Fruit fly (Drosophila melanogaster): Measurements from ENCODE around the gene mRpL21.

Gene mRpL21

DNA sequence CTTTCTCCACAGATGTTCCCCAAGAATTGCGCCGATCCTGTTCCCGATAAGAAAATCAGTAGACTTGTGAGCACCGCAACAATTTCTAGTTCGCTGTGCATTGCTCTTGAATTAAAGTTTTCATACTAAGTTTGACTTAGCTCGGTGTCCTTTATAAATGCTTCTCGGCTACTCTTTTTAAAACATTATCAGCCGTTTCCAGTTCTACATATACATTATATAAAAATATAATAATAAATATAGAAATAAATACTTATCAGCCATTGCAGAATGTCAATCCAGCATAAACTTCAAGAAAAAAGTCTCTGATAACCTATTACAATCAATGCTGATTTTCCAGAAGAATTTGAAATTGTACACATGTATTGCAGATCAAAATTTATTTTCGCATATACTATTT lies 15.7 kb upstream of the mRpL21 start, which contains the start of gene CG14088:
TSS of gene CG14088 (minus strand) at position 101 of the 400 bp plus-strand sequence.
- TF ChIP-seq CG17806 (tag; optimal IDR thresholded peaks at IDR 0.05) (no peak), CG4496 (GFP tag; IDR thresholded peaks at IDR 0.05) (no peak), CG15710 (tag; optimal IDR thresholded peaks at IDR 0.05) (no peak), rn (GFP tag; IDR thresholded peaks at IDR 0.05) (no peak), CG13204 (GFP tag; optimal IDR thresholded peaks at IDR 0.05) (no peak), EcR (GFP tag; optimal IDR thresholded peaks at IDR 0.05) (no peak), D1 (tag; optimal IDR thresholded peaks at IDR 0.05) (no peak), CG10348 (GFP tag; IDR thresholded peaks at IDR 0.05) (no peak), Ets98B (GFP tag; IDR thresholded peaks at IDR 0.05) (no peak), gl (tag; optimal IDR thresholded peaks at IDR 0.05) (no peak), CG9948 (tag; optimal IDR thresholded peaks at IDR 0.05) (no peak), CG34367 (tag; optimal IDR thresholded peaks at IDR 0.05) (no peak), CG12605 (GFP tag; IDR thresholded peaks at IDR 0.05) (no peak), CG8159 (tag; optimal IDR thresholded peaks at IDR 0.05) (no peak), Pif1B (GFP tag; optimal IDR thresholded peaks at IDR 0.05) (no peak), CG8301 (tag; optimal IDR thresholded peaks at IDR 0.05) (no peak), CG32121 (GFP tag; IDR thresholded peaks at IDR 0.05) (no peak), Pif1A (GFP tag; optimal IDR thresholded peaks at IDR 0.05) (no peak), fd96Ca (GFP tag; IDR thresholded peaks at IDR 0.05) (no peak), CG14655 (GFP tag; optimal IDR thresholded peaks at IDR 0.05) (no peak)

DNA sequence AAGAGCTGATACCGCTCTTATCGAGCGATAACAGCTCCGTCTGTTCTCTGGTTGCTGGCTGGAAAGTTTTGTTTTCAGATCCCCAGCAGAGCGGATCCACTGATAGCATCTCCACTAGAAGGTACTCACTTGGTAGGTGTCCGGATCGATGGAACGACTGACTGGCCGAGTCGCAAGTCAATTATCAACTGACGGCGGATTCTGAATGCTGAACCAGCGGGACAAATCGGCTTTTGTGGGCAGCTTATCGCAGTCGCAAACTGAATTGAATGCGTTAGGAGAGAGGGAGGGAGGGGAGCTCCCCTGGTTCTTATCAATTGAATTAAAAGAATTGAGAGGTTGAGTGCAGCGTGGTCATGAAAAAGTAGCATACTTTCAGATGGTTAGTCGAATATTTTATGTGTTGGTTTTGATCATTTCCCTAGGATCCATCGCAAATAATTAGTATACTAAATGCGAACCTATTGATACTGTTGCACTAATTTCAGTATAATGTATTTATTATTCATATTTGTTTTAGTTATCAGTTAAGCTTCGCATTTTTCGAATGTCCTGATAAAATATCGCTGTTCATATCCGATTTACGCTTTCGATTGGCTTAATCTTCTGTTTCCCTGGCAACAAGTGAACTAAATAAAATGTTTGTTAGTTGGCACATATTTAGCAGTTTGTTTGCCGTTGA lies 14.0 kb upstream of the mRpL21 start, which contains the start of the genes Aldh7A1 and CG14085:
TSS of gene Aldh7A1 (minus strand) at position 194 of the 682 bp plus-strand sequence.
TSS of gene CG14085 (plus strand) at position 632 of the 682 bp plus-strand sequence.
- TF ChIP-seq Ets98B (GFP tag; IDR thresholded peaks at IDR 0.05) (peak; percentile 41; the same call in 1 of the 2 replicates), CG17806 (tag; optimal IDR thresholded peaks at IDR 0.05) (no peak), CG13204 (GFP tag; optimal IDR thresholded peaks at IDR 0.05) (peak; percentile 64), CG14655 (GFP tag; optimal IDR thresholded peaks at IDR 0.05) (no peak), CG10348 (GFP tag; IDR thresholded peaks at IDR 0.05) (no peak), D1 (tag; optimal IDR thresholded peaks at IDR 0.05) (no peak), CG15710 (tag; optimal IDR thresholded peaks at IDR 0.05) (no peak), fd96Ca (GFP tag; IDR thresholded peaks at IDR 0.05) (0 out of 3 replicates have a peak, but pooled peaks have one; percentile 35), CG4496 (GFP tag; IDR thresholded peaks at IDR 0.05) (no peak)

DNA sequence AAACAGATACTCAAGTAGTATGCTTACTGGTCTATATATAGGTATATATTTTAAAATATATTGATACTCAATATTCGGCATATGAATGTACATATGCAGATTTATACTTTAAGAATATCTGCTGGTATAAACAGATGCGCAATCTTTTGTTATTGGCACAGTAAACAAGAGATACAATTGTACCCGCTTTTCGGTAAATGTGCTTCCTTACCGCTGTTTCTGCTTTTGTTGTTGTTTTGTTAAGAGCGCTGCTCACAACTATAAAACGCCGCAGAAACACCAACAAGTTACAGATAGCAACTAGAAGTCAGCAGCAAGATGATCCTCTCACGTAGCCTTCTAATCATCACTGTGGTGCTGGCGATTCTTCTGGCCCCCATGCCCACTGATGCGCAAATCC lies 10.9 kb upstream of the mRpL21 start, which contains the start of gene CG45081:
TSS of gene CG45081 (plus strand) at position 301 of the 400 bp plus-strand sequence.
- TF ChIP-seq CG8301 (tag; optimal IDR thresholded peaks at IDR 0.05): no peak
- no peak for TF ChIP-seq CG17806 (tag; optimal IDR thresholded peaks at IDR 0.05)
- no peak for TF ChIP-seq CG10348 (GFP tag; IDR thresholded peaks at IDR 0.05)
- no peak for TF ChIP-seq fd96Ca (GFP tag; IDR thresholded peaks at IDR 0.05)
- no peak for TF ChIP-seq CG8159 (tag; optimal IDR thresholded peaks at IDR 0.05)
- no peak for TF ChIP-seq CG12605 (GFP tag; IDR thresholded peaks at IDR 0.05)
- no peak for TF ChIP-seq Ets98B (GFP tag; IDR thresholded peaks at IDR 0.05)
- no peak for TF ChIP-seq CG9948 (tag; optimal IDR thresholded peaks at IDR 0.05)
- no peak for TF ChIP-seq gl (tag; optimal IDR thresholded peaks at IDR 0.05)
- no peak for TF ChIP-seq CG34367 (tag; optimal IDR thresholded peaks at IDR 0.05)
- no peak for TF ChIP-seq Snoo (tag; optimal IDR thresholded peaks at IDR 0.05)
- TF ChIP-seq CG15710 (tag; optimal IDR thresholded peaks at IDR 0.05): no peak
- no peak for TF ChIP-seq CG32121 (GFP tag; IDR thresholded peaks at IDR 0.05)
- no peak for TF ChIP-seq CG13204 (GFP tag; optimal IDR thresholded peaks at IDR 0.05)
- no peak for TF ChIP-seq EcR (GFP tag; optimal IDR thresholded peaks at IDR 0.05)
- TF ChIP-seq D1 (tag; optimal IDR thresholded peaks at IDR 0.05): no peak
- no peak for TF ChIP-seq Pif1A (GFP tag; optimal IDR thresholded peaks at IDR 0.05)
- TF ChIP-seq Pif1B (GFP tag; optimal IDR thresholded peaks at IDR 0.05): no peak
- TF ChIP-seq CG14655 (GFP tag; optimal IDR thresholded peaks at IDR 0.05): no peak
- no peak for TF ChIP-seq rn (GFP tag; IDR thresholded peaks at IDR 0.05)

DNA sequence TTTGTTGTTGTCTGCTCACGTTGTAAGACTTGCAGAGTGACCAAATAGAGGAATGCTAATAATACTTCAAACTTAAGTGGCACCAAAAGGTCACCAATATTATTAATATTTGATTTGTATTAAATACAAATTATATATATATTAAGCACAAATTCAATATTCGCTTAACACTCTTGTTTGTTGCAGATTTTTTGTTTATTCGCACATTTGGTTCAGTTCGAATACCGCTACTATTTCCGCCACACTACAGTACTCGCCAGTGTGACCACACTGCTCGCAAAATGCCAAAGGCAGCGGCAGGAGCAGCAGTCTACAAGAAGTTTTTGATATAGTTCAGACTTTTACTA lies 9.3 kb upstream of the mRpL21 start, which contains the start of gene Max:
TSS of gene Max (minus strand) at position 44 of the 347 bp plus-strand sequence.
- TF ChIP-seq CG17806 (tag; optimal IDR thresholded peaks at IDR 0.05) (peak; percentile 54), CG10348 (GFP tag; IDR thresholded peaks at IDR 0.05) (no peak), CG14655 (GFP tag; optimal IDR thresholded peaks at IDR 0.05) (peak; percentile 62), fd96Ca (GFP tag; IDR thresholded peaks at IDR 0.05) (peak; percentile 48; the same call in 1 of the 3 replicates), Pif1B (GFP tag; optimal IDR thresholded peaks at IDR 0.05) (peak; percentile 20), CG32121 (GFP tag; IDR thresholded peaks at IDR 0.05) (peak; percentile 68; the same call in 1 of the 2 replicates), CG15710 (tag; optimal IDR thresholded peaks at IDR 0.05) (peak; percentile 64), CG12605 (GFP tag; IDR thresholded peaks at IDR 0.05) (peak; percentile 38; the same call in 1 of the 2 replicates), CG34367 (tag; optimal IDR thresholded peaks at IDR 0.05) (peak; percentile 40), D1 (tag; optimal IDR thresholded peaks at IDR 0.05) (no peak), Snoo (tag; optimal IDR thresholded peaks at IDR 0.05) (peak; percentile 2), rn (GFP tag; IDR thresholded peaks at IDR 0.05) (no peak), CG8301 (tag; optimal IDR thresholded peaks at IDR 0.05) (peak; percentile 46), CG8159 (tag; optimal IDR thresholded peaks at IDR 0.05) (peak; percentile 69), gl (tag; optimal IDR thresholded peaks at IDR 0.05) (peak; percentile 7), EcR (GFP tag; optimal IDR thresholded peaks at IDR 0.05) (peak; percentile 24), CG13204 (GFP tag; optimal IDR thresholded peaks at IDR 0.05) (no peak), Ets98B (GFP tag; IDR thresholded peaks at IDR 0.05) (peak; percentile 72), CG9948 (tag; optimal IDR thresholded peaks at IDR 0.05) (peak; percentile 40), Pif1A (GFP tag; optimal IDR thresholded peaks at IDR 0.05) (peak; percentile 15), CG4496 (GFP tag; IDR thresholded peaks at IDR 0.05) (peak; percentile 85)

DNA sequence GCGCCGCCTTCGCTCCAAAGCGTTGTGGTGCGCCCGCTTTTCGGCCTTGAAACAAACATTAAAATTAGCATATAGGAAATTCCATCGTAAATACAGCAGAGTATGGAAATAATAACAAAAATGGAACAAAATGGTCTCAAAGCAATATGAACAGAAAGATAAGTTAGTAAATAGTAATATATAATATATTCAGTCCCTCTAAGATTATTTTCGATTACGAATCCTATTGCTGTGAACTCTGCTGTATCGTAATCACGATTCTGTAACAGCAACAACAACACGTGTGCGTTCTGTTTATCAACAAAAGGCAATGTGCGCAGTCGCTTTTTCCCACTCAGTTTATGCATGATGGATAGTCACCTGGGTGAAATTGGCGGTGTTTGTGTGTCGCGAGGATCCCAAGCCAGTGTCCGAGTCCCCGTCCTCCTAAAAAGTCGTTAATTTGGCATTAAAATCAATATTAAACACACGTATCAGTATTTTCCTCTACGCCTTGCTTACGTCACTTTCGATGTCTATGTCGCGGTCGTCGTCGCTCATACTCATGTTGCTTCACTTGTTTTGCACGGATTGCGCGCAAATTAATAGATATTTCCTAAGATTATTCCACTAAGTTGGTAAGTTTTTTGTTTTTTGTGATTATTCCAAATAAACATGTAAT lies 8.7 kb upstream of the mRpL21 start, which contains the start of the genes CG42374 and Mettl5:
TSS of gene CG42374 (plus strand) at position 287 of the 661 bp plus-strand sequence.
TSS of gene Mettl5 (plus strand) at position 287 of the 661 bp plus-strand sequence.
- peak; percentile 52 for TF ChIP-seq CG8159 (tag; optimal IDR thresholded peaks at IDR 0.05)
- TF ChIP-seq D1 (tag; optimal IDR thresholded peaks at IDR 0.05): no peak
- TF ChIP-seq CG34367 (tag; optimal IDR thresholded peaks at IDR 0.05): no peak
- peak; percentile 46; the same call in 1 of the 2 replicates for TF ChIP-seq Ets98B (GFP tag; IDR thresholded peaks at IDR 0.05)
- peak; percentile 30 for TF ChIP-seq Pif1A (GFP tag; optimal IDR thresholded peaks at IDR 0.05)
- peak; percentile 33 for TF ChIP-seq CG9948 (tag; optimal IDR thresholded peaks at IDR 0.05)
- TF ChIP-seq CG17806 (tag; optimal IDR thresholded peaks at IDR 0.05): peak; percentile 34
- TF ChIP-seq fd96Ca (GFP tag; IDR thresholded peaks at IDR 0.05): no peak
- TF ChIP-seq rn (GFP tag; IDR thresholded peaks at IDR 0.05): no peak
- peak; percentile 27 for TF ChIP-seq Pif1B (GFP tag; optimal IDR thresholded peaks at IDR 0.05)
- no peak for TF ChIP-seq CG13204 (GFP tag; optimal IDR thresholded peaks at IDR 0.05)
- TF ChIP-seq CG8301 (tag; optimal IDR thresholded peaks at IDR 0.05): peak; percentile 44
- no peak; the same call in 1 of the 2 replicates for TF ChIP-seq CG32121 (GFP tag; IDR thresholded peaks at IDR 0.05)
- TF ChIP-seq gl (tag; optimal IDR thresholded peaks at IDR 0.05): no peak
- TF ChIP-seq CG4496 (GFP tag; IDR thresholded peaks at IDR 0.05): peak; percentile 49; the same call in 1 of the 3 replicates
- peak; percentile 35 for TF ChIP-seq Snoo (tag; optimal IDR thresholded peaks at IDR 0.05)
- peak; percentile 65; the same call in 1 of the 2 replicates for TF ChIP-seq CG12605 (GFP tag; IDR thresholded peaks at IDR 0.05)
- TF ChIP-seq CG14655 (GFP tag; optimal IDR thresholded peaks at IDR 0.05): no peak
- no peak for TF ChIP-seq CG10348 (GFP tag; IDR thresholded peaks at IDR 0.05)
- peak; percentile 33 for TF ChIP-seq CG15710 (tag; optimal IDR thresholded peaks at IDR 0.05)
- no peak for TF ChIP-seq EcR (GFP tag; optimal IDR thresholded peaks at IDR 0.05)
